Worm (Caenorhabditis elegans) whole organism, L3 larva: ENCODE data around the gene fbxb-44.

Experiments used
- R02D3.7 ChIP-seq: fragments of 150-350 bp; optimal IDR thresholded peaks from 2 replicates; lab custom pipeline; 2014; ENCODE audit warnings: missing biosample characterization, missing genetic modification characterization
- ZK546.5 ChIP-seq: sonication (generic microtip); optimal IDR thresholded peaks from 2 replicates; lab custom pipeline; 2017; ENCODE audit warnings: missing biosample characterization, missing genetic modification characterization
- aly-2 ChIP-seq: fragments of 150-350 bp; optimal IDR thresholded peaks from 2 replicates; lab custom pipeline; 2014; ENCODE audit warnings: missing biosample characterization, missing genetic modification characterization
- ama-1 ChIP-seq: fragments of 150-350 bp; optimal IDR thresholded peaks from 2 replicates; lab custom pipeline; 2018
- ceh-28 ChIP-seq: fragments of 150-350 bp; optimal IDR thresholded peaks from 2 replicates; lab custom pipeline; 2014; ENCODE audit warnings: missing biosample characterization, missing genetic modification reagents, missing genetic modification characterization
- ceh-82 ChIP-seq: fragments of 150-350 bp; optimal IDR thresholded peaks from 2 replicates; lab custom pipeline; 2014; ENCODE audit warnings: missing biosample characterization, missing genetic modification characterization
- ceh-9 ChIP-seq: sonication (generic microtip); optimal IDR thresholded peaks from 2 replicates; lab custom pipeline; 2018; ENCODE audit warnings: missing biosample characterization, missing genetic modification characterization
- daf-12 ChIP-seq: fragments of 150-350 bp; optimal IDR thresholded peaks from 2 replicates; lab custom pipeline; 2014; ENCODE audit warnings: missing biosample characterization, missing genetic modification reagents, missing genetic modification characterization
- egl-27 ChIP-seq: sonication (generic microtip); optimal IDR thresholded peaks from 4 replicates; lab custom pipeline; 2017; ENCODE audit warnings: missing biosample characterization, missing genetic modification reagents, missing genetic modification characterization
- egl-5 ChIP-seq: fragments of 150-350 bp; optimal IDR thresholded peaks from 2 replicates; lab custom pipeline; 2017; ENCODE audit warnings: missing biosample characterization, missing genetic modification reagents, missing genetic modification characterization, inconsistent platforms
- elt-1 ChIP-seq: fragments of 150-350 bp; optimal IDR thresholded peaks from 2 replicates; lab custom pipeline; 2014; ENCODE audit warnings: missing biosample characterization, missing genetic modification characterization
- elt-2 ChIP-seq: sonication (generic microtip); optimal IDR thresholded peaks from 2 replicates; lab custom pipeline; 2016; ENCODE audit warnings: missing genetic modification reagents, mild to moderate bottlenecking, missing genetic modification characterization, missing compliant biosample characterization
- elt-3 ChIP-seq, 3 experiments: fragments of 150-350 bp in 1 of 3; sonication (generic microtip) in 2 of 3; optimal IDR thresholded peaks; 2 replicates in 2 of 3; 4 replicates in 1 of 3; lab custom pipeline; 2014 to 2017; ENCODE audit warnings: missing biosample characterization in 3 of 3, missing genetic modification characterization in 3 of 3
- eor-1 ChIP-seq, 2 experiments: fragments of 150-350 bp; optimal IDR thresholded peaks; 2 replicates each; lab custom pipeline; 2014 to 2018; ENCODE audit warnings: missing biosample characterization in 2 of 2, missing genetic modification characterization in 2 of 2
- fkh-10 ChIP-seq: sonication (generic microtip); optimal IDR thresholded peaks from 2 replicates; lab custom pipeline; 2017; ENCODE audit warnings: missing biosample characterization, missing genetic modification reagents, missing genetic modification characterization
- fkh-2 ChIP-seq: fragments of 150-350 bp; optimal IDR thresholded peaks from 2 replicates; lab custom pipeline; 2014; ENCODE audit warnings: missing biosample characterization, missing genetic modification reagents, missing genetic modification characterization
- fos-1 ChIP-seq: fragments of 150-350 bp; optimal IDR thresholded peaks from 2 replicates; lab custom pipeline; 2014; ENCODE audit warnings: missing biosample characterization, missing genetic modification characterization
- hmg-11 ChIP-seq: sonication (generic microtip); optimal IDR thresholded peaks from 2 replicates; lab custom pipeline; 2016; ENCODE audit warnings: missing genetic modification characterization, missing compliant biosample characterization
- jun-1 ChIP-seq: fragments of 150-350 bp; optimal IDR thresholded peaks from 2 replicates; lab custom pipeline; 2014; ENCODE audit warnings: missing biosample characterization, missing genetic modification reagents, missing genetic modification characterization
- lin-15B ChIP-seq: fragments of 150-350 bp; optimal IDR thresholded peaks from 2 replicates; lab custom pipeline; 2014; ENCODE audit warnings: missing biosample characterization, missing genetic modification characterization
- lin-39 ChIP-seq: fragments of 150-350 bp; optimal IDR thresholded peaks from 2 replicates; lab custom pipeline; 2018; ENCODE audit warnings: missing biosample characterization, missing genetic modification reagents, missing genetic modification characterization
- lsy-12 ChIP-seq: sonication (generic microtip); optimal IDR thresholded peaks from 2 replicates; lab custom pipeline; 2016; ENCODE audit warnings: mild to moderate bottlenecking, missing genetic modification characterization, missing compliant biosample characterization
- mdl-1 ChIP-seq: fragments of 150-350 bp; optimal IDR thresholded peaks from 2 replicates; lab custom pipeline; 2014; ENCODE audit warnings: missing biosample characterization, missing genetic modification characterization
- mml-1 ChIP-seq: fragments of 150-350 bp; sonication (generic microtip); optimal IDR thresholded peaks from 3 replicates; lab custom pipeline; 2014; ENCODE audit warnings: missing biosample characterization, missing genetic modification characterization
- nfya-1 ChIP-seq: sonication (generic microtip); optimal IDR thresholded peaks from 2 replicates; lab custom pipeline; 2017; ENCODE audit warnings: missing genetic modification characterization, mild to moderate bottlenecking, missing compliant biosample characterization, antibody characterized with exemption, moderate library complexity; ENCODE audit not compliant: insufficient read depth
- nhr-11 ChIP-seq: fragments of 150-350 bp; optimal IDR thresholded peaks from 2 replicates; lab custom pipeline; 2014; ENCODE audit warnings: missing biosample characterization, missing genetic modification characterization
- nhr-12 ChIP-seq: fragments of 150-350 bp; optimal IDR thresholded peaks from 2 replicates; lab custom pipeline; 2014; ENCODE audit warnings: missing biosample characterization, missing genetic modification characterization
- nhr-23 ChIP-seq: fragments of 150-350 bp; optimal IDR thresholded peaks from 2 replicates; lab custom pipeline; 2014; ENCODE audit warnings: missing biosample characterization, missing genetic modification reagents, missing genetic modification characterization
- nhr-237 ChIP-seq: fragments of 150-350 bp; optimal IDR thresholded peaks from 2 replicates; lab custom pipeline; 2014; ENCODE audit warnings: missing biosample characterization, missing genetic modification characterization
- nhr-25 ChIP-seq: sonication (generic microtip); optimal IDR thresholded peaks from 2 replicates; lab custom pipeline; 2017; ENCODE audit warnings: missing biosample characterization, missing genetic modification characterization
- nhr-28 ChIP-seq: fragments of 150-350 bp; optimal IDR thresholded peaks from 2 replicates; lab custom pipeline; 2014; ENCODE audit warnings: missing biosample characterization, missing genetic modification characterization
- nhr-67 ChIP-seq: fragments of 150-350 bp; optimal IDR thresholded peaks from 2 replicates; lab custom pipeline; 2014; ENCODE audit warnings: missing biosample characterization, missing genetic modification characterization
- nhr-76 ChIP-seq: fragments of 150-350 bp; sonication (generic microtip); optimal IDR thresholded peaks from 5 replicates; lab custom pipeline; 2014; ENCODE audit warnings: missing biosample characterization, missing genetic modification characterization
- pha-4 ChIP-seq: fragments of 150-350 bp; optimal IDR thresholded peaks from 2 replicates; lab custom pipeline; 2014; ENCODE audit warnings: missing biosample characterization, missing genetic modification reagents, missing genetic modification characterization
- pqm-1 ChIP-seq: fragments of 150-350 bp; optimal IDR thresholded peaks from 2 replicates; lab custom pipeline; 2017; ENCODE audit warnings: missing biosample characterization, missing genetic modification characterization, inconsistent platforms
- sea-2 ChIP-seq: fragments of 150-350 bp; sonication (generic microtip); optimal IDR thresholded peaks from 4 replicates; lab custom pipeline; 2014; ENCODE audit warnings: missing biosample characterization, missing genetic modification reagents, missing genetic modification characterization
- skn-1 ChIP-seq: fragments of 150-350 bp; optimal IDR thresholded peaks from 2 replicates; lab custom pipeline; 2014; ENCODE audit warnings: missing biosample characterization, missing genetic modification characterization
- snpc-4 ChIP-seq: fragments of 150-350 bp; optimal IDR thresholded peaks from 2 replicates; lab custom pipeline; 2014; ENCODE audit warnings: missing biosample characterization, missing genetic modification characterization
- tbx-2 ChIP-seq: sonication (generic microtip); optimal IDR thresholded peaks from 2 replicates; lab custom pipeline; 2016; ENCODE audit warnings: mild to moderate bottlenecking, missing genetic modification characterization, missing compliant biosample characterization
- unc-39 ChIP-seq: sonication (generic microtip); optimal IDR thresholded peaks from 4 replicates; lab custom pipeline; 2017; ENCODE audit warnings: missing biosample characterization, missing genetic modification characterization
- unc-62 ChIP-seq: fragments of 150-350 bp; sonication (generic microtip); optimal IDR thresholded peaks from 4 replicates; lab custom pipeline; 2014; ENCODE audit warnings: missing biosample characterization, missing genetic modification reagents, missing genetic modification characterization
- zag-1 ChIP-seq: fragments of 150-350 bp; optimal IDR thresholded peaks from 2 replicates; lab custom pipeline; 2014; ENCODE audit warnings: missing biosample characterization, missing genetic modification characterization
- ztf-11 ChIP-seq: fragments of 150-350 bp; optimal IDR thresholded peaks from 2 replicates; lab custom pipeline; 2014; ENCODE audit warnings: missing biosample characterization, missing genetic modification characterization
- ztf-4 ChIP-seq: fragments of 150-350 bp; optimal IDR thresholded peaks from 2 replicates; lab custom pipeline; 2014; ENCODE audit warnings: missing biosample characterization, missing genetic modification characterization

The fbxb-44 gene

DNA sequence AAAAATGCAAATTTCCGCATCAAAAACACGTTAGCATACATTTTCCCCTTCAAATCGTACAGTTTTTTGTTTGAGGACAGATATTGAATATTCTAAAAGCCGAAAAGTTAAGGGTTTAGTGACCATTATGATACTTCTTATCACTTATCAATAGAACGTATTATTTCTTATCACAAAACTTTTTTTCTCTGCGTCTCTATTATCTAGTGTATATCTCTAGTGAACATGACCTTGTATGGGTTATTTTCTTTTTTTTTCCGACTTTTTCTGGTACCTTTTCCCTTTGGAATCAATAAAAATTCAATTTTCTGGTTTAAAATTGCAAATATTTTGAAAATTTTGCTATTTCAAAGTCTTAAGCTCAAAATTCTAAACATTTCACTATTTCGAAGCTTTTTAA, 35.0 kb upstream of the fbxb-44 start:
- TF ChIP-seq elt-3 (tag; optimal IDR thresholded peaks at IDR 0.05; lab: Kevin White, UChicago) = peak in 1 of 3 experiments; percentile 83
- no peak for TF ChIP-seq eor-1 (tag; optimal IDR thresholded peaks at IDR 0.05; lab: Kevin White, UChicago)
- TF ChIP-seq pqm-1 (tag; lab: Kevin White, UChicago) = peak; percentile 20
- TF ChIP-seq elt-2 (tag; lab: Kevin White, UChicago) = peak; percentile 68
- TF ChIP-seq fkh-10 (GFP tag; lab: Kevin White, UChicago) = no peak
- peak; percentile 40 for TF ChIP-seq pha-4

DNA sequence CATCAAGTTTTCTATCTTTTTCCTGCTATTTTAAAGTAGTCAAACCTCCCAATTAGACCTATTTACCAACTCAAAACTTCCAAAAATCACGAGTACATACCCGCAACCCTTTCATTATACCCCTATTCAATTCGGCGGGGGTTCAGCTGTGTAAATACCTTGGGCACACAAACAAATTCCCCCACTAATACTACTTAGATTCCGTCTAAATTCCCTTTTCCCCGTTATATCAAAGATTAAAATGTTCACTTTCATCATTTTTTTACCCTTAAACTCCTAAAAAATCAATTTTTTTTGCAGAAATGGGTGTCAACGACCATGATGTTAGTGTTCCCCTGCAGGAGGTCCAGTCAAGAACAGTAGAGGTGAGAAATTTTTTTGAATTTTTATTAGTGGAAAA, 34.4 kb upstream of the fbxb-44 start, which contains the start of gene fdgt-1:
Gene fdgt-1 (plus strand): TSS at position 301 of the 400 bp plus-strand sequence.
- TF ChIP-seq pha-4 (peak; percentile 70), mml-1 (tag; lab: Kevin White, UChicago) (no peak)

DNA sequence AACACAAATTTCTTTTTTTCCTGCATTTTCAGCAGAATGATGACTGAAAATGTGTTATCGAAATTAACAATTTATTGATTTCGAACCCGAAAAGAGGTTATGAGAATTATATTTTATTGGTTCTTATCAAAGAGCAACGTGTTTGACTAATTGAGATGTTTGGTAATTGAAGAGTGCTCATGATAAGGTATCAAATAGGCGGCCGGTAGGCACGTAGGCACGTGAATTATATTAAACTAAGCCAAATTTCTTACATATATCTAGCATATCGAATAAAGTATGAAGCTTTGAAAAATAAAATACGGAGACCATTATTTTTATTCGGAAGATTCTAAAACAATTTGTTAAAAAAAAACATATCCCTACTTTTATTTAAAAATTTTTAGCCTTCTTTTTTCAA, 21.3 kb upstream of the fbxb-44 start, which contains the start of gene math-45:
Gene math-45 (minus strand): TSS at position 101 of the 400 bp plus-strand sequence.
- no peak for TF ChIP-seq aly-2 (tag; lab: Kevin White, UChicago)
- peak; percentile 43 for TF ChIP-seq elt-2 (tag; lab: Kevin White, UChicago)

DNA sequence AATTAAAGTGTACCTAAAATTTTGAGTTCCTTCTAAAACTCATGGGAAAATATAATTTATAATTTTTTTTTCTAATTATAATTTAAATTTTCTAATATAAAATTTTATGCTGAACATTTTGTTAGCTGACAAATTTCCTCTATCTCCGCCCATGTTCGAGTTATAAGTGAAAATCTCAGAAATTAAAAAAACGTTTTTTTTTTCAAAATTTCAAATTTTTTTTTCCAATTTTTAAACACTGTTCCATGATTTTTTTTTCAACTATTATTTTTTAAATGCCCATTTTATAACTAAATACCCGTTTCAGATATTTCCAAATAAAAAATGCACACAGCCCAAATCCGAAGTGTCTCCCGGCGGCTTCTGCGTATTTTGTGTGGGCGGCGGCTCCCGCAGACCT, 19.8 kb upstream of the fbxb-44 start, which contains the start of gene Y51H7BR.8:
Gene Y51H7BR.8 (plus strand): TSS at position 301 of the 400 bp plus-strand sequence.
- TF ChIP-seq pha-4 (no peak), ztf-4 (tag; lab: Kevin White, UChicago) (no peak), aly-2 (tag; lab: Kevin White, UChicago) (no peak), sea-2 (GFP tag; lab: Kevin White, UChicago) (no peak), fos-1 (no peak), nhr-28 (tag; lab: Kevin White, UChicago) (no peak), egl-5 (tag; lab: Kevin White, UChicago) (no peak), elt-1 (tag; lab: Kevin White, UChicago) (no peak), fkh-10 (GFP tag; lab: Kevin White, UChicago) (no peak), nhr-25 (no peak), egl-27 (no peak), lin-39 (tag; lab: Kevin White, UChicago) (no peak), ceh-9 (tag; lab: Kevin White, UChicago) (no peak), ceh-82 (tag; lab: Kevin White, UChicago) (no peak), fkh-2 (tag; lab: Kevin White, UChicago) (no peak), snpc-4 (tag; lab: Kevin White, UChicago) (no peak), ZK546.5 (no peak), nhr-237 (tag; lab: Kevin White, UChicago) (no peak)
- TF ChIP-seq, all 47 proteins: peak for 0

DNA sequence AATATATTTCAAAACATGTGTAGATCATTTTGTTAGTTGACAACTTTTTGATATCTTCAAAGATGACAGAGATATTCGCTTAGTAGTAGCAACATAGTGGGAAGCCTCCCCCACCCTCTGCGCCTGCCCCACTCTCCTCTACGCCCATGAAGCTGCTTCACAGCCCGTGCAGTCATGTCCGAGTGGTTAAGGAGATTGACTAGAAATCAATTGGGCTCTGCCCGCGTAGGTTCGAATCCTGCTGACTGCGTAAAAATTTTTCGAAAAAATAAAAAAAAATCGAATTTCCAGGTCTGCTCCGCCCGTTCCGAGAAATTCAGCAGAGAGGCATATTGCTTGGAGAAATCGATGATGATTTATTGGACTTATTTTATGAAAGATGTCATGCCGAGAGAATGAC, 18.8 kb upstream of the fbxb-44 start:
- TF ChIP-seq nfya-1 (tag; lab: Kevin White, UChicago) = peak; percentile 40
- TF ChIP-seq ama-1 (lab: Kevin White, UChicago) = no peak
- TF ChIP-seq ceh-9 (tag; lab: Kevin White, UChicago) = no peak
- no peak for TF ChIP-seq fos-1
- no peak for TF ChIP-seq lsy-12 (tag; lab: Kevin White, UChicago)
- no peak for TF ChIP-seq tbx-2 (tag; lab: Kevin White, UChicago)
- TF ChIP-seq ztf-11 (tag; lab: Kevin White, UChicago) = no peak
- TF ChIP-seq egl-27 = no peak
- TF ChIP-seq nhr-25 = no peak
- no peak for TF ChIP-seq ceh-28 (tag; lab: Kevin White, UChicago)
- TF ChIP-seq daf-12 = no peak
- TF ChIP-seq nhr-67 (tag; lab: Kevin White, UChicago) = no peak
- peak; percentile 89 for TF ChIP-seq hmg-11 (tag; lab: Kevin White, UChicago)
- no peak for TF ChIP-seq unc-62 (GFP tag; lab: Kevin White, UChicago)
- TF ChIP-seq skn-1 (tag; lab: Kevin White, UChicago) = no peak
- TF ChIP-seq lin-15B = no peak
- TF ChIP-seq R02D3.7 (tag; lab: Kevin White, UChicago) = no peak
- TF ChIP-seq nhr-11 = no peak
- TF ChIP-seq pha-4 = peak; percentile 6
- no peak for TF ChIP-seq elt-3 (tag; optimal IDR thresholded peaks at IDR 0.05; lab: Kevin White, UChicago)
- no peak for TF ChIP-seq egl-5 (tag; lab: Kevin White, UChicago)
- TF ChIP-seq aly-2 (tag; lab: Kevin White, UChicago) = no peak
- TF ChIP-seq mdl-1 = no peak
- no peak for TF ChIP-seq nhr-76
- TF ChIP-seq sea-2 (GFP tag; lab: Kevin White, UChicago) = no peak
- no peak for TF ChIP-seq pqm-1 (tag; lab: Kevin White, UChicago)
- no peak for TF ChIP-seq unc-39
- no peak for TF ChIP-seq nhr-237 (tag; lab: Kevin White, UChicago)
- no peak for TF ChIP-seq fkh-10 (GFP tag; lab: Kevin White, UChicago)
- TF ChIP-seq lin-39 (tag; lab: Kevin White, UChicago) = peak; percentile 11
- TF ChIP-seq elt-2 (tag; lab: Kevin White, UChicago) = peak; percentile 34
- no peak for TF ChIP-seq jun-1 (tag; lab: Kevin White, UChicago)
- TF ChIP-seq nhr-12 (tag; lab: Kevin White, UChicago) = no peak
- no peak for TF ChIP-seq zag-1 (tag; lab: Kevin White, UChicago)
- TF ChIP-seq eor-1 (tag; optimal IDR thresholded peaks at IDR 0.05; lab: Kevin White, UChicago) = no peak
- TF ChIP-seq nhr-23 (tag; lab: Kevin White, UChicago) = no peak
